Fruit fly (Drosophila melanogaster) whole organism, embryonic: ENCODE measurements around the gene Neurl4.

ENCODE experiments used
- B-H2 ChIP-seq: fragments of 200-800 bp; sonication (Bioruptor generic); optimal IDR thresholded peaks from 2 replicates; lab custom pipeline; 2018; ENCODE audit warnings: missing biosample characterization, mild to moderate bottlenecking, missing genetic modification characterization
- CG10462 ChIP-seq: fragments of 200-800 bp; sonication (Bioruptor generic); optimal IDR thresholded peaks from 2 replicates; lab custom pipeline; 2016; ENCODE audit warnings: missing biosample characterization, missing genetic modification characterization
- CG11504 ChIP-seq: fragments of 200-800 bp; sonication (Bioruptor generic); optimal IDR thresholded peaks from 3 replicates; lab custom pipeline; 2019; ENCODE audit warnings: missing biosample characterization, mild to moderate bottlenecking, missing genetic modification characterization, moderate library complexity
- CG12236 ChIP-seq: fragments of 200-800 bp; sonication (Bioruptor generic); optimal IDR thresholded peaks from 2 replicates; lab custom pipeline; 2016; ENCODE audit warnings: missing biosample characterization, missing genetic modification characterization
- CG12391 ChIP-seq: fragments of 200-800 bp; sonication (Bioruptor generic); optimal IDR thresholded peaks from 3 replicates; lab custom pipeline; 2018; ENCODE audit warnings: missing biosample characterization, mild to moderate bottlenecking, missing genetic modification characterization, moderate library complexity
- CG12769 ChIP-seq: fragments of 200-800 bp; sonication (Bioruptor generic); optimal IDR thresholded peaks from 2 replicates; lab custom pipeline; 2019; ENCODE audit warnings: missing biosample characterization, mild to moderate bottlenecking, missing genetic modification characterization, moderate library complexity
- CG13287 ChIP-seq: fragments of 200-800 bp; sonication (Bioruptor generic); IDR thresholded peaks from 2 replicates; pipeline ENCODE4 v1.3.6; 2022; ENCODE audit warnings: missing biosample characterization, missing genetic modification characterization; ENCODE audit not compliant: partially characterized antibody
- CG14860 ChIP-seq: fragments of 200-800 bp; sonication (Bioruptor generic); IDR thresholded peaks from 3 replicates; pipeline ENCODE4 v1.3.6; 2022; ENCODE audit warnings: missing biosample characterization, missing genetic modification characterization; ENCODE audit not compliant: partially characterized antibody
- CG15601 ChIP-seq: fragments of 200-800 bp; sonication (Bioruptor generic); optimal IDR thresholded peaks from 3 replicates; lab custom pipeline; 2019; ENCODE audit warnings: missing biosample characterization, mild to moderate bottlenecking, missing genetic modification characterization, moderate library complexity
- CG17186 ChIP-seq: fragments of 200-800 bp; sonication (Bioruptor generic); optimal IDR thresholded peaks from 3 replicates; lab custom pipeline; 2017; ENCODE audit warnings: missing biosample characterization, missing genetic modification reagents, missing genetic modification characterization
- CG17359 ChIP-seq: fragments of 200-800 bp; sonication (Bioruptor generic); optimal IDR thresholded peaks from 3 replicates; lab custom pipeline; 2018; ENCODE audit warnings: missing biosample characterization, mild to moderate bottlenecking, missing genetic modification characterization, moderate library complexity
- CG2889 ChIP-seq: fragments of 200-800 bp; sonication (Bioruptor generic); IDR thresholded peaks from 3 replicates; pipeline ENCODE4 v1.3.6; 2022; ENCODE audit warnings: missing biosample characterization, missing genetic modification characterization
- CG30403 ChIP-seq: fragments of 200-800 bp; sonication (Bioruptor generic); optimal IDR thresholded peaks from 3 replicates; lab custom pipeline; 2016; ENCODE audit warnings: missing biosample characterization, missing genetic modification characterization
- CG30431 ChIP-seq: fragments of 200-800 bp; sonication (Bioruptor generic); optimal IDR thresholded peaks from 2 replicates; lab custom pipeline; 2017; ENCODE audit warnings: missing biosample characterization, missing genetic modification characterization
- CG32772 ChIP-seq: fragments of 200-800 bp; sonication (Bioruptor generic); IDR thresholded peaks from 2 replicates; pipeline ENCODE4 v1.3.6; 2022; ENCODE audit warnings: missing biosample characterization, missing genetic modification characterization
- CG3407 ChIP-seq: fragments of 200-800 bp; sonication (Bioruptor generic); optimal IDR thresholded peaks from 2 replicates; lab custom pipeline; 2018; ENCODE audit warnings: missing biosample characterization, mild to moderate bottlenecking, missing genetic modification characterization
- CG3838 ChIP-seq: fragments of 200-800 bp; sonication (Bioruptor generic); optimal IDR thresholded peaks from 3 replicates; lab custom pipeline; 2016; ENCODE audit warnings: missing biosample characterization, missing genetic modification characterization
- CG4730 ChIP-seq: fragments of 200-800 bp; sonication (Bioruptor generic); IDR thresholded peaks from 2 replicates; pipeline ENCODE4 v1.3.6; 2022; ENCODE audit warnings: missing biosample characterization, missing genetic modification characterization
- CG6689 ChIP-seq: fragments of 200-800 bp; sonication (Bioruptor generic); IDR thresholded peaks from 2 replicates; pipeline ENCODE4 v1.3.6; 2022; ENCODE audit warnings: missing biosample characterization, missing genetic modification characterization
- CG7963 ChIP-seq: fragments of 200-800 bp; sonication (Bioruptor generic); IDR thresholded peaks from 3 replicates; pipeline ENCODE4 v1.3.6; 2022; ENCODE audit warnings: missing biosample characterization, missing genetic modification characterization; ENCODE audit not compliant: partially characterized antibody
- CG8924 ChIP-seq: fragments of 200-800 bp; optimal IDR thresholded peaks from 3 replicates; lab custom pipeline; 2019; ENCODE audit warnings: missing biosample characterization, mild to moderate bottlenecking, missing genetic modification characterization, moderate library complexity
- Chrac-16 ChIP-seq: fragments of 200-800 bp; sonication (Bioruptor generic); optimal IDR thresholded peaks from 3 replicates; lab custom pipeline; 2016; ENCODE audit warnings: missing biosample characterization, missing genetic modification characterization
- CrebB ChIP-seq: fragments of 200-800 bp; sonication (Bioruptor generic); optimal IDR thresholded peaks from 3 replicates; lab custom pipeline; 2018; ENCODE audit warnings: missing biosample characterization, mild to moderate bottlenecking, missing genetic modification characterization
- Dll ChIP-seq: fragments of 200-800 bp; sonication (Bioruptor generic); IDR thresholded peaks from 4 replicates; pipeline ENCODE4 v1.3.6; 2022; ENCODE audit warnings: missing biosample characterization, missing genetic modification characterization; ENCODE audit not compliant: partially characterized antibody
- Hr39 ChIP-seq: fragments of >200 bp; optimal IDR thresholded peaks from 2 replicates; lab custom pipeline; 2017
- Med ChIP-seq: fragments of 200-800 bp; sonication (Bioruptor generic); peaks from one replicate; lab custom pipeline; 2016; ENCODE audit warnings: missing biosample characterization, missing genetic modification characterization, mild to moderate bottlenecking, inconsistent platforms, moderate library complexity
- ab ChIP-seq: fragments of 200-800 bp; sonication (Bioruptor generic); optimal IDR thresholded peaks from 2 replicates; lab custom pipeline; 2016; ENCODE audit warnings: missing biosample characterization, missing genetic modification characterization
- ac ChIP-seq: fragments of 200-800 bp; sonication (Bioruptor generic); optimal IDR thresholded peaks from 3 replicates; lab custom pipeline; 2017; ENCODE audit warnings: missing biosample characterization, mild to moderate bottlenecking, missing genetic modification characterization
- ara ChIP-seq: fragments of 200-800 bp; sonication (Bioruptor generic); IDR thresholded peaks from 2 replicates; pipeline ENCODE4 v1.3.6; 2022; ENCODE audit warnings: missing biosample characterization, missing genetic modification characterization
- caup ChIP-seq: fragments of 200-800 bp; sonication (Bioruptor generic); optimal IDR thresholded peaks from 3 replicates; lab custom pipeline; 2017; ENCODE audit warnings: missing biosample characterization, mild to moderate bottlenecking, missing genetic modification characterization, moderate library complexity; ENCODE audit not compliant: severe bottlenecking
- chif ChIP-seq, 2 experiments: fragments of 200-800 bp; sonication (Bioruptor generic); optimal IDR thresholded peaks; 3 replicates each; lab custom pipeline; 2016; ENCODE audit warnings: missing biosample characterization in 2 of 2, missing genetic modification characterization in 2 of 2
- chm ChIP-seq: fragments of 200-800 bp; sonication (Bioruptor generic); IDR thresholded peaks from 2 replicates; pipeline ENCODE4 v1.3.6; 2022; ENCODE audit warnings: missing biosample characterization, missing genetic modification characterization
- crol ChIP-seq: fragments of 200-800 bp; sonication (Bioruptor generic); IDR thresholded peaks from 2 replicates; pipeline ENCODE4 v1.3.6; 2022; ENCODE audit warnings: missing biosample characterization, missing genetic modification characterization
- da ChIP-seq: fragments of 200-800 bp; sonication (Bioruptor generic); optimal IDR thresholded peaks from 2 replicates; lab custom pipeline; 2016; ENCODE audit warnings: missing biosample characterization, missing genetic modification characterization
- dan ChIP-seq: fragments of 200-800 bp; sonication (Bioruptor generic); IDR thresholded peaks from 2 replicates; pipeline ENCODE4 v1.3.6; 2022; ENCODE audit warnings: missing biosample characterization, missing genetic modification characterization
- dmrt99B ChIP-seq: fragments of 200-800 bp; sonication (Bioruptor generic); optimal IDR thresholded peaks from 2 replicates; lab custom pipeline; 2018; ENCODE audit warnings: missing biosample characterization, mild to moderate bottlenecking, missing genetic modification characterization, moderate library complexity
- emc ChIP-seq: fragments of 200-800 bp; sonication (Bioruptor generic); optimal IDR thresholded peaks from 2 replicates; lab custom pipeline; 2016; ENCODE audit warnings: missing biosample characterization, missing genetic modification characterization
- grau ChIP-seq: fragments of 200-800 bp; optimal IDR thresholded peaks from 3 replicates; lab custom pipeline; 2019; ENCODE audit warnings: missing biosample characterization, mild to moderate bottlenecking, missing genetic modification characterization, moderate library complexity
- gsb ChIP-seq: fragments of 200-800 bp; sonication (Bioruptor generic); IDR thresholded peaks from 2 replicates; pipeline ENCODE4 v1.3.6; 2022; ENCODE audit warnings: missing biosample characterization, missing genetic modification characterization
- ham ChIP-seq: fragments of 200-800 bp; sonication (Bioruptor generic); IDR thresholded peaks from 2 replicates; pipeline ENCODE4 v1.3.6; 2022; ENCODE audit warnings: missing biosample characterization, missing genetic modification characterization
- lbe ChIP-seq: fragments of 200-800 bp; sonication (Bioruptor generic); optimal IDR thresholded peaks from 2 replicates; lab custom pipeline; 2016; ENCODE audit warnings: missing biosample characterization, mild to moderate bottlenecking, missing genetic modification characterization
- luna ChIP-seq: fragments of 200-800 bp; sonication (Bioruptor generic); optimal IDR thresholded peaks from 2 replicates; lab custom pipeline; 2016; ENCODE audit warnings: missing biosample characterization, missing genetic modification characterization
- mam ChIP-seq: fragments of 200-800 bp; sonication (Bioruptor generic); optimal IDR thresholded peaks from 3 replicates; lab custom pipeline; 2016; ENCODE audit warnings: missing biosample characterization, missing genetic modification characterization
- onecut ChIP-seq: fragments of 200-800 bp; sonication (Bioruptor generic); IDR thresholded peaks from 2 replicates; pipeline ENCODE4 v1.3.6; 2022; ENCODE audit warnings: missing biosample characterization, missing genetic modification characterization
- pros ChIP-seq: fragments of 200-800 bp; sonication (Bioruptor generic); optimal IDR thresholded peaks from 3 replicates; lab custom pipeline; 2019; ENCODE audit warnings: missing biosample characterization, mild to moderate bottlenecking, missing genetic modification characterization, moderate library complexity
- pum ChIP-seq: fragments of 200-800 bp; sonication (Bioruptor generic); optimal IDR thresholded peaks from 2 replicates; lab custom pipeline; 2016; ENCODE audit warnings: missing biosample characterization, missing genetic modification characterization
- ranshi ChIP-seq: fragments of 200-800 bp; sonication (Bioruptor generic); IDR thresholded peaks from 2 replicates; pipeline ENCODE4 v1.3.6; 2022; ENCODE audit warnings: missing biosample characterization, missing genetic modification characterization
- ro ChIP-seq: fragments of 200-800 bp; sonication (Bioruptor generic); IDR thresholded peaks from 2 replicates; pipeline ENCODE4 v1.3.6; 2022; ENCODE audit warnings: missing biosample characterization, missing genetic modification characterization
- sima ChIP-seq: fragments of 200-800 bp; sonication (Bioruptor generic); optimal IDR thresholded peaks from 2 replicates; lab custom pipeline; 2016; ENCODE audit warnings: missing biosample characterization, missing genetic modification characterization
- slp2 ChIP-seq: fragments of 200-800 bp; sonication (Bioruptor generic); optimal IDR thresholded peaks from 2 replicates; lab custom pipeline; 2016; ENCODE audit warnings: missing biosample characterization, missing genetic modification characterization
- so ChIP-seq: fragments of 200-800 bp; sonication (Bioruptor generic); IDR thresholded peaks from 3 replicates; pipeline ENCODE4 v1.3.6; 2022; ENCODE audit warnings: missing biosample characterization, missing genetic modification characterization
- trem ChIP-seq: fragments of 200-800 bp; optimal IDR thresholded peaks from 3 replicates; lab custom pipeline; 2019; ENCODE audit warnings: missing biosample characterization, mild to moderate bottlenecking, missing genetic modification characterization, moderate library complexity
- ttk ChIP-seq: fragments of 200-800 bp; sonication (Bioruptor generic); IDR thresholded peaks from 2 replicates; pipeline ENCODE4 v2.1.2; 2022; ENCODE audit warnings: missing biosample characterization, missing genetic modification characterization

The Neurl4 gene

dm6 chr3L:14006704-14007126, 43.0 kb downstream of the Neurl4 start (continued):
- TF ChIP-seq Chrac-16 (no peak), ab (GFP tag; lab: Kevin White, UChicago) (no peak), CG12391 (tag; lab: Kevin White, UChicago) (no peak), grau (tag; lab: Kevin White, UChicago) (no peak), ham (GFP tag; lab: Robert Waterston, UW) (no peak), ac (GFP tag; lab: Kevin White, UChicago) (no peak), CG17359 (tag; lab: Kevin White, UChicago) (peak; percentile 1), B-H2 (GFP tag; lab: Kevin White, UChicago) (no peak), CG2889 (GFP tag; lab: Robert Waterston, UW) (no peak), trem (tag; lab: Kevin White, UChicago) (no peak), so (GFP tag; lab: Robert Waterston, UW) (no peak), CG30431 (GFP tag; lab: Kevin White, UChicago) (no peak), emc (no peak), CG14860 (GFP tag; lab: Robert Waterston, UW) (no peak), crol (no peak), mam (no peak), dan (GFP tag; lab: Robert Waterston, UW) (no peak), sima (no peak), ttk (GFP tag; lab: Robert Waterston, UW) (no peak), Hr39 (lab: Kevin White, UChicago) (no peak), CG15601 (no peak), CG12769 (no peak), CG7963 (GFP tag; lab: Robert Waterston, UW) (no peak), CG32772 (no peak), CG30403 (no peak), CrebB (tag; lab: Kevin White, UChicago) (no peak), slp2 (GFP tag; lab: Kevin White, UChicago) (no peak), lbe (GFP tag; lab: Kevin White, UChicago) (no peak), ro (GFP tag; lab: Robert Waterston, UW) (no peak), CG17186 (GFP tag; lab: Kevin White, UChicago) (no peak), da (GFP tag; lab: Kevin White, UChicago) (no peak), dmrt99B (tag; lab: Kevin White, UChicago) (no peak), chif (GFP tag; optimal IDR thresholded peaks at IDR 0.05; lab: Kevin White, UChicago) (no peak), pros (GFP tag; lab: Kevin White, UChicago) (no peak), Dll (GFP tag; lab: Robert Waterston, UW) (no peak), CG12236 (GFP tag; lab: Kevin White, UChicago) (no peak), CG6689 (GFP tag; lab: Robert Waterston, UW) (no peak), onecut (no peak; the same call in 1 of the 2 replicates), Med (GFP tag; lab: Kevin White, UChicago) (peak; percentile 72), luna (GFP tag; lab: Kevin White, UChicago) (no peak), CG10462 (GFP tag; lab: Kevin White, UChicago) (no peak), chm (no peak), ranshi (no peak; the same call in 1 of the 2 replicates), caup (GFP tag; lab: Kevin White, UChicago) (no peak), CG3838 (GFP tag; lab: Kevin White, UChicago) (no peak), CG13287 (GFP tag; lab: Robert Waterston, UW) (peak; percentile 53; the same call in 1 of the 2 replicates), CG11504 (no peak), CG3407 (GFP tag; lab: Kevin White, UChicago) (no peak), pum (GFP tag; lab: Kevin White, UChicago) (no peak), gsb (GFP tag; lab: Robert Waterston, UW) (no peak), CG4730 (GFP tag; lab: Robert Waterston, UW) (no peak), CG8924 (peak; percentile 26), ara (GFP tag; lab: Robert Waterston, UW) (no peak)
